Fruit fly (Drosophila melanogaster) S2 (cell line): ENCODE results near the gene CG33293.

Source experiments
- CG8478 ChIP-seq: fragments of >200 bp; optimal IDR thresholded peaks from 2 replicates; lab custom pipeline; 2018
- CTCF ChIP-seq, 2 experiments: fragments of >200 bp; optimal IDR thresholded peaks; 2 replicates each; lab custom pipeline; 2018

- TF ChIP-seq CG8478 (lab: Kevin White, UChicago) (no peak), CTCF (optimal IDR thresholded peaks at IDR 0.05; lab: Kevin White, UChicago) (no peak)
Measured at dm6 chr3R:5261996-5262535, 21.5 kb upstream of the CG33293 start.
